Fruit fly (Drosophila melanogaster): ENCODE measurements around the gene S6KL.

Gene S6KL

DNA sequence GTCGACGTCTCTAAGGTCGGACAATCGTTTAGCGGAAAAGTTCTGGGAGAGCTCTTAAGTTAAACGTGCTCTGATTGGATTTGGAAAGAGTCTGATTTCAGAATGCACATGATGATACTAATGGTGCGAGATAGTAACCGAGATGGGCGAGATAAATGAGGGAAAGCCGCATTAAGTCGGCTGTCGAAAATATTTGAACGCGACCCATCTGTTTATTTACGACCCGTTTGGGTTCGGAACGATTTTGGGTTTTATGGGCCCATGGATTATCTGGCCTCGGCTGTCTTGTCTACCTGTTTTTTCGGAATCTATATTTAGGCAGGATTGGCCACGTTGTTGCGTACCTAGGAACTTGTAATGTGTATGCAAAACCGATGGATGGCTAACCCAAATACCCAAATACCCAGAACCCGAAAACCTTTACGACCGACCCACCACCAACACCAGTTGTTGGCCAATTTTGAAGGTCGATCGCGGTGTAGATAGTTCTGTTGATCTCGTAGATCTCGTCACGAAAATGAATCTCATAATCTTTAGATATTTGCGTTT is 11.1 kb downstream of the S6KL start:
- TF ChIP-seq Rel (GFP tag; optimal IDR thresholded peaks at IDR 0.05) (no peak), Rel (tag; optimal IDR thresholded peaks at IDR 0.05) (no peak), Hnf4 (GFP tag; optimal IDR thresholded peaks at IDR 0.05) (no peak), N (GFP tag; optimal IDR thresholded peaks at IDR 0.05) (no peak), fru (GFP tag; optimal IDR thresholded peaks at IDR 0.05) (no peak), dl (GFP tag; optimal IDR thresholded peaks at IDR 0.05; ENCODE audit: insufficient read depth in 1 of 2, partially characterized antibody in 2 of 2) (no peak), sage (GFP tag; optimal IDR thresholded peaks at IDR 0.05) (no peak), Jra (GFP tag; optimal IDR thresholded peaks at IDR 0.05) (no peak), Mio (GFP tag; optimal IDR thresholded peaks at IDR 0.05) (no peak), dsf (GFP tag; optimal IDR thresholded peaks at IDR 0.05; ENCODE audit: borderline replicate concordance) (no peak), OdsH (GFP tag; optimal IDR thresholded peaks at IDR 0.05) (no peak), woc (GFP tag; optimal IDR thresholded peaks at IDR 0.05) (no peak), Hr83 (GFP tag; optimal IDR thresholded peaks at IDR 0.05; ENCODE audit: poor library complexity, severe bottlenecking) (no peak), Dif (GFP tag; optimal IDR thresholded peaks at IDR 0.05; ENCODE audit: partially characterized antibody) (no peak), Hr78 (GFP tag; optimal IDR thresholded peaks at IDR 0.05) (no peak), HLH106 (tag; optimal IDR thresholded peaks at IDR 0.05) (no peak), CrebA (GFP tag; optimal IDR thresholded peaks at IDR 0.05; ENCODE audit: borderline replicate concordance) (no peak)

DNA sequence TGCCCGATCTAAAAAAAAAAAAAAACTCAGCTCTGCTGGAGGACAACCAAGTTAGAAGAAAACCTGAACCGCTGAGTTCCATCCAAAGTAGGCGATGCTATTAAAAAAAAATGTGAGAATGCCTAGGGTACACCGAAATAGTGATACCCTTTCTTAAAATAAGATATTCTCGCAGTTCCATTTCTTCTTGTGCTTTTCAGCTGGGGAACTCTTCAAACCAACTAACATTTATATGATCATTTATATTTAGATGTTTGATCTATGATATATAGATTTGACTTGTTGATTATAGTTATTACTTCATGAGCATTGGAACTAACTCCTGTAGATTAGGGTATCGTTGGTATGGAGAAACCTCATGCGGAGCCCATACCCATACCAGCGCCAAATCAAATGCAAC is 11.9 kb downstream of the S6KL start:
- TF ChIP-seq brk (GFP tag; optimal IDR thresholded peaks at IDR 0.05) (no peak), h (GFP tag; optimal IDR thresholded peaks at IDR 0.05) (no peak), Vsx2 (GFP tag; optimal IDR thresholded peaks at IDR 0.05; ENCODE audit: partially characterized antibody) (no peak), usp (GFP tag; optimal IDR thresholded peaks at IDR 0.05) (no peak), Hr78 (GFP tag; optimal IDR thresholded peaks at IDR 0.05) (no peak), dmrt93B (GFP tag; optimal IDR thresholded peaks at IDR 0.05) (no peak), ey (GFP tag; optimal IDR thresholded peaks at IDR 0.05) (no peak), br (GFP tag; optimal IDR thresholded peaks at IDR 0.05) (no peak), Dfd (GFP tag; optimal IDR thresholded peaks at IDR 0.05) (no peak), CG9705 (GFP tag; optimal IDR thresholded peaks at IDR 0.05) (no peak), foxo (GFP tag; optimal IDR thresholded peaks at IDR 0.05) (no peak), pan (optimal IDR thresholded peaks at IDR 0.05) (no peak), Rel (GFP tag; optimal IDR thresholded peaks at IDR 0.05) (no peak), Rel (tag; optimal IDR thresholded peaks at IDR 0.05) (no peak), CG32264 (GFP tag; optimal IDR thresholded peaks at IDR 0.05) (no peak), HLH106 (tag; optimal IDR thresholded peaks at IDR 0.05) (no peak)

DNA sequence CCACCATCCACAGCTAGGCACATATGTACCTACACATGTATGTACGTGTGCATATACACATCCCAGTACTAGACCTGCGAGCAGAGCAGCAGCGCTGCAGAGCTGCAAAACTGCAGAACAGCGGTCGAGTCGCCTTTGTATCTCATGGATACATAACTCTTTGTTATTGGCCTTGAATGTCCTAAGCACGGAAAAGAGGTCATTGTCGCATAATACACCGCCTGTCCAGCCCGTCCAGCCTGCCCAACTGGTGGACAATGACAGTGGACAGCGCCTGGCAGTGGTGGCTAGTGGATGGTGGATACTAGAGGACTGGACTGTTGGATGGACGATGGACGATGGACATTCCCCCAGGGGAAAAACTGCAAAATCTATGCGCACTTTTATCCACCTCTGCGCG is 13.0 kb downstream of the S6KL start:
- TF ChIP-seq tai (GFP tag; optimal IDR thresholded peaks at IDR 0.05) (no peak), Dif (GFP tag; optimal IDR thresholded peaks at IDR 0.05; ENCODE audit: partially characterized antibody) (no peak), GATAd (GFP tag; optimal IDR thresholded peaks at IDR 0.05) (no peak), Hr83 (GFP tag; optimal IDR thresholded peaks at IDR 0.05; ENCODE audit: poor library complexity, severe bottlenecking) (no peak), ey (GFP tag; optimal IDR thresholded peaks at IDR 0.05) (no peak), Vsx2 (GFP tag; optimal IDR thresholded peaks at IDR 0.05; ENCODE audit: partially characterized antibody) (no peak), psq (GFP tag; optimal IDR thresholded peaks at IDR 0.05) (no peak), CrebA (GFP tag; optimal IDR thresholded peaks at IDR 0.05; ENCODE audit: borderline replicate concordance) (no peak), OdsH (GFP tag; optimal IDR thresholded peaks at IDR 0.05) (no peak), jim (GFP tag; optimal IDR thresholded peaks at IDR 0.05) (no peak), pan (optimal IDR thresholded peaks at IDR 0.05) (no peak), Myc (optimal IDR thresholded peaks at IDR 0.05) (no peak), N (GFP tag; optimal IDR thresholded peaks at IDR 0.05) (no peak), CG9705 (GFP tag; optimal IDR thresholded peaks at IDR 0.05) (no peak)

DNA sequence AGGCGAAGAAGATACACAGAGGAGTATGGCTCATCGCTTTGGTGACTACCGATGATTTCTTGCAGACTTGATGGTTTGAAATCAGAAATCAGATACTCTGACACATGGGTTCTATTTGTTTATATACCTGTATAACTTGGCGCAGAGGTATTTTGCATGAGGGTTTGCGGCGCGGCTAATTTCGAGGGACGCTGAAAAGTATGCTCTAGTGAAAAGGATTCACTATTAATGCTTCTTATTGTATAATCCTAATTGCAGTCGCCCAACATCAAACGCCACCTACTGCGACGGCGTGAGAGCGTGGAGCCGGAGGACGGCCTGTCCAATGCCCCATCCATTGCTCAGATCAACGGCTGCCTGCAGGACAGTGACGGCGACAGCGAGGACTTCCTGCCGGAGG is 16.8 kb downstream of the S6KL start:
- TF ChIP-seq h (GFP tag; optimal IDR thresholded peaks at IDR 0.05): no peak
- TF ChIP-seq fru (GFP tag; optimal IDR thresholded peaks at IDR 0.05): no peak
- TF ChIP-seq woc (GFP tag; optimal IDR thresholded peaks at IDR 0.05): no peak
- no peak for TF ChIP-seq usp (GFP tag; optimal IDR thresholded peaks at IDR 0.05)
- TF ChIP-seq OdsH (GFP tag; optimal IDR thresholded peaks at IDR 0.05): no peak
- TF ChIP-seq tai (GFP tag; optimal IDR thresholded peaks at IDR 0.05): no peak
- no peak for TF ChIP-seq Jra (GFP tag; optimal IDR thresholded peaks at IDR 0.05)
- no peak for TF ChIP-seq Dif (GFP tag; optimal IDR thresholded peaks at IDR 0.05; ENCODE audit: partially characterized antibody)
- no peak for TF ChIP-seq pan (optimal IDR thresholded peaks at IDR 0.05)
- TF ChIP-seq sv (GFP tag; optimal IDR thresholded peaks at IDR 0.05): no peak
- no peak for TF ChIP-seq psq (GFP tag; optimal IDR thresholded peaks at IDR 0.05)
- no peak for TF ChIP-seq ey (GFP tag; optimal IDR thresholded peaks at IDR 0.05)
